Worm (Caenorhabditis elegans): ENCODE measurements around the gene ttll-5.

- TF ChIP-seq fos-1 (tag; optimal IDR thresholded peaks at IDR 0.05) (no peak), jun-1 (tag; optimal IDR thresholded peaks at IDR 0.05) (no peak), lir-3 (tag; optimal IDR thresholded peaks at IDR 0.05) (no peak), unc-62 (GFP tag; optimal IDR thresholded peaks at IDR 0.05 in 1 of 2) (peak in 1 of 2 experiments; percentile 85), unc-62 (tag; optimal IDR thresholded peaks at IDR 0.05) (no peak), Y5F2A.4 (GFP tag; optimal IDR thresholded peaks at IDR 0.05) (no peak), ceh-82 (tag; optimal IDR thresholded peaks at IDR 0.05) (no peak), nhr-25 (tag; optimal IDR thresholded peaks at IDR 0.05; ENCODE audit: borderline replicate concordance, insufficient read depth) (no peak), aha-1 (tag) (no peak), ceh-62 (tag; optimal IDR thresholded peaks at IDR 0.05) (no peak), lin-15B (tag; optimal IDR thresholded peaks at IDR 0.05) (no peak), T26A8.4 (GFP tag; IDR thresholded peaks at IDR 0.05) (no peak), nhr-42 (GFP tag; IDR thresholded peaks at IDR 0.05) (no peak), nhr-102 (tag; optimal IDR thresholded peaks at IDR 0.05) (no peak)
Measured at ce11 chrV:11536667-11537066, 27.8 kb downstream of the ttll-5 start.
